Fruit fly (Drosophila melanogaster) whole organism, prepupa: ENCODE results near the gene CG4896.

Experiments used
- CG10631 ChIP-seq: fragments of 200-800 bp; sonication (Bioruptor generic); optimal IDR thresholded peaks from 2 replicates; lab custom pipeline; 2016; ENCODE audit warnings: missing biosample characterization, missing genetic modification characterization
- CG6163 ChIP-seq: fragments of 200-800 bp; sonication (Bioruptor generic); IDR thresholded peaks from 3 replicates; pipeline ENCODE4 v1.3.6; 2022; ENCODE audit warnings: missing biosample characterization, missing genetic modification characterization
- CG6276 ChIP-seq: fragments of 200-800 bp; sonication (Bioruptor generic); optimal IDR thresholded peaks from 2 replicates; lab custom pipeline; 2017; ENCODE audit warnings: missing biosample characterization, mild to moderate bottlenecking, missing genetic modification characterization
- CG6792 ChIP-seq: fragments of 200-800 bp; sonication (Bioruptor generic); optimal IDR thresholded peaks from 3 replicates; lab custom pipeline; 2016; ENCODE audit warnings: missing biosample characterization, missing genetic modification characterization
- Eip78C ChIP-seq: fragments of 200-800 bp; sonication (Bioruptor generic); peaks from one replicate; lab custom pipeline; 2016; ENCODE audit warnings: missing biosample characterization, missing genetic modification characterization
- Sox102F ChIP-seq: fragments of 200-800 bp; sonication (Bioruptor generic); optimal IDR thresholded peaks from 2 replicates; lab custom pipeline; 2016; ENCODE audit warnings: missing biosample characterization, mild to moderate bottlenecking, missing genetic modification characterization
- vri ChIP-seq: fragments of 200-800 bp; sonication (Bioruptor generic); optimal IDR thresholded peaks from 3 replicates; lab custom pipeline; 2016; ENCODE audit warnings: missing biosample characterization, mild to moderate bottlenecking, missing genetic modification characterization

dm6 chr2L:1136993-1137392 is 40.5 kb upstream of the CG4896 start:
- no peak for TF ChIP-seq CG6163 (GFP tag; lab: Robert Waterston, UW)
- no peak for TF ChIP-seq CG6792 (GFP tag; lab: Kevin White, UChicago)
- no peak for TF ChIP-seq Eip78C
- TF ChIP-seq CG10631 (GFP tag; lab: Kevin White, UChicago): no peak
- TF ChIP-seq Sox102F (GFP tag; lab: Kevin White, UChicago): no peak
- no peak for TF ChIP-seq vri (GFP tag; lab: Kevin White, UChicago)
- TF ChIP-seq CG6276 (GFP tag; lab: Kevin White, UChicago): no peak
